Worm (Caenorhabditis elegans): ENCODE measurements around the gene srh-41.

The srh-41 gene

DNA sequence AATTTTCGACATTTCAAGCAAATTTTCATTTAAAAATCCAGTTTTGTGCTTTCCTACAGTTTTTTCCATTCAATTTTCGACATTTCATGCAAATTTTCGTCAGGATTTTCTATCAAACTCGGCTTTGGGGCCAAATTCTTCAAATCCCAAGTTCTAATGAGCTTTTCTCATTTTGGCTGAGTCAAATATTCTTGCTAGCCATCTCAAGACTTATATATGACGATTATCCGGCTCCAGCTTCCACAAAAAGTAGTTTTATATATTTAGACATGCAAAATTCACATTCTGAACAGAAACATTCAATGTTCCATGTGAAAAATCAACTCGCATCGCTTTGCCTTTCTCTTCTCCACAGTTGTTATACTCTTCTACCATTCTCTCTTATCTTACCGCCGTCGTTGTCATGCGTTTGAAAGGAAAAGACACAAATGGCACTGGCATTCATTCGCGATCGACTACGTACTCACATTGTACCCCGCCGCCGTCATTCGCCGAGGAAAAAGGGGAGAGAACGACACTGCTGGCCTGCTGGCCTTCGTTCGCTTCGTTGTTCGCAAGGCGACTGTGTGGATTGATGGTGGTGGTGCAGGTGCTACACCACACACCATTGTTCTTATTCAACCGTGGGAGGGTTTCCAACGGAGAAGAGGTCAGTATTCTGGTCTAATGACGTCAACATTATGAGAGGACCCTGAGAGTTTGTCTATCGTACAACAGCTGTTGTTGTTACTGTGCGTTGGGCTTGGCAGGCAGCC, 39.3 kb downstream of the srh-41 start (continued):
- TF ChIP-seq ceh-8 (GFP tag; optimal IDR thresholded peaks at IDR 0.05): no peak
- peak; percentile 26 to 41 for TF ChIP-seq efl-1 (optimal IDR thresholded peaks at IDR 0.05)
- peak; percentile 39 to 95 for TF ChIP-seq efl-1 (GFP tag; optimal IDR thresholded peaks at IDR 0.05 in 1 of 2)
- TF ChIP-seq lin-15B (tag; optimal IDR thresholded peaks at IDR 0.05): no peak
- no peak for TF ChIP-seq nhr-19 (GFP tag; conservative IDR thresholded peaks at IDR 0.05)
- no peak for TF ChIP-seq sox-4 (tag; optimal IDR thresholded peaks at IDR 0.05)
- no peak for TF ChIP-seq nhr-84 (tag; optimal IDR thresholded peaks at IDR 0.05)
- TF ChIP-seq nhr-71 (tag; optimal IDR thresholded peaks at IDR 0.05): peak; percentile 8
- TF ChIP-seq mep-1 (tag; optimal IDR thresholded peaks at IDR 0.05): peak; percentile 54
- TF ChIP-seq lsy-2 (tag; optimal IDR thresholded peaks at IDR 0.05): peak in 1 of 2 experiments; percentile 41
- TF ChIP-seq sptf-1 (tag; optimal IDR thresholded peaks at IDR 0.05): no peak
- no peak for TF ChIP-seq alr-1 (tag; optimal IDR thresholded peaks at IDR 0.05; ENCODE audit: borderline replicate concordance)

- peak in 1 of 2 experiments; percentile 27 for TF ChIP-seq lsy-2 (tag; optimal IDR thresholded peaks at IDR 0.05)
- no peak for TF ChIP-seq ama-1 (optimal IDR thresholded peaks at IDR 0.05)
- no peak for TF ChIP-seq efl-1 (optimal IDR thresholded peaks at IDR 0.05)
- TF ChIP-seq efl-1 (GFP tag; optimal IDR thresholded peaks at IDR 0.05 in 1 of 2): peak in 1 of 2 experiments; percentile 8
Measured at ce11 chrII:14247227-14247626, 40.0 kb downstream of the srh-41 start.

DNA sequence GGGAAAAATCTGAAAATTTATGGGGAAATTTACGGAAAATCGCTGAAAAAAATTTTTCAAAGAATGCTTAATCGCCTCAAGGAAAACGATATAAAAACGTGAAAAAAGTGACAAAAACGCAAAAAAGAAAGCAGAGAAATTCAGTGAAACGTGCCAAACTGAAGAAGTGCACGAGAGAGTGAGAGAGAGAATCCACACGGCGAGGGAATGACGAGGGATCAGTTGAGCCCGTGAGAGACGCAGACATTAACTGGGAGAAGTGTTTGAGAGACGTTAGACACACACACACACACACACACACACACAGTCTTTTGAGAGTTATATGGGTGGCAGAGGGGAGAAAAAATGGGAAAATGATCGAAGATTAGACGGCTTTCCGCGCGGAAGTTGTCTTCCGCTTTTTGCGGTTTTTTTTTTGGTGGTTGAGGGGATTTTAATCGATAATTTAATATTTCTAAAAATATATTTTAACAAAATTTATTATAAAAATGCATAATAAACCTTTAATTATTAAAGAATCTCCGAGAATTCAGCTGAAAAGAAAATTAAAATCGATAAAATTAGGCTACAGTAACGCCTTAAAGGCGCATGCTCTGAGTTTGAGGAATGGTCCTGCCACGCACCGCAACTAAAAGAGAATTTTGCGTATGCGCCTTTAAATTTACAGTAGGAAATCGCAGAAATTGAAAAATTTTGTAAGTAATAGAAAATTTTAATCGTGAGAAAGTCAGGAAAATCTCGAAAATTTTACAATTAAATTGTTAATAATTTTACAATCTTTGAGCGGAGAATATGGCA, 42.5 kb downstream of the srh-41 start:
- TF ChIP-seq skn-1 (tag; optimal IDR thresholded peaks at IDR 0.05) (peak; percentile 31), dpl-1 (GFP tag; optimal IDR thresholded peaks at IDR 0.05) (peak; percentile 60 to 69 (median 63)), lin-14 (GFP tag; optimal IDR thresholded peaks at IDR 0.05) (peak; percentile 85), snpc-4 (tag; optimal IDR thresholded peaks at IDR 0.05) (peak; percentile 50), hpl-2 (GFP tag; optimal IDR thresholded peaks at IDR 0.05) (no peak), nhr-11 (tag; optimal IDR thresholded peaks at IDR 0.05) (no peak), sup-37 (GFP tag; optimal IDR thresholded peaks at IDR 0.05) (no peak), F16B12.6 (tag; optimal IDR thresholded peaks at IDR 0.05) (peak; percentile 41), fkh-8 (tag; optimal IDR thresholded peaks at IDR 0.05) (peak; percentile 58), nhr-19 (GFP tag; conservative IDR thresholded peaks at IDR 0.05) (peak; percentile 29; the same call in 1 of the 2 replicates), unc-98 (GFP tag; IDR thresholded peaks at IDR 0.05) (no peak), ztf-4 (tag; optimal IDR thresholded peaks at IDR 0.05) (no peak), nhr-84 (tag; optimal IDR thresholded peaks at IDR 0.05) (no peak), nhr-28 (tag; optimal IDR thresholded peaks at IDR 0.05) (no peak), unc-62 (GFP tag; optimal IDR thresholded peaks at IDR 0.05) (no peak), irx-1 (tag; optimal IDR thresholded peaks at IDR 0.05) (no peak), pag-3 (tag; optimal IDR thresholded peaks at IDR 0.05; ENCODE audit: borderline replicate concordance, insufficient read depth) (no peak), tlp-1 (tag; optimal IDR thresholded peaks at IDR 0.05) (no peak), ces-1 (GFP tag; optimal IDR thresholded peaks at IDR 0.05) (no peak), C34B4.2 (tag; optimal IDR thresholded peaks at IDR 0.05) (no peak), swsn-7 (tag; optimal IDR thresholded peaks at IDR 0.05) (peak; percentile 56), unc-30 (tag; optimal IDR thresholded peaks at IDR 0.05) (no peak), rnt-1 (tag; optimal IDR thresholded peaks at IDR 0.05) (peak; percentile 48), fos-1 (tag; optimal IDR thresholded peaks at IDR 0.05) (peak; percentile 53), sptf-1 (tag; optimal IDR thresholded peaks at IDR 0.05) (no peak), hlh-17 (GFP tag; optimal IDR thresholded peaks at IDR 0.05; ENCODE audit: borderline replicate concordance) (no peak), alr-1 (tag; optimal IDR thresholded peaks at IDR 0.05; ENCODE audit: borderline replicate concordance) (no peak), aly-2 (tag; optimal IDR thresholded peaks at IDR 0.05) (no peak), dsc-1 (tag; optimal IDR thresholded peaks at IDR 0.05) (peak; percentile 29), fkh-10 (GFP tag; optimal IDR thresholded peaks at IDR 0.05) (peak; percentile 23), nhr-71 (tag; optimal IDR thresholded peaks at IDR 0.05) (peak; percentile 80), mdl-1 (tag; optimal IDR thresholded peaks at IDR 0.05) (peak in 1 of 2 experiments; percentile 76), aha-1 (tag; optimal IDR thresholded peaks at IDR 0.05) (peak; percentile 53), jun-1 (tag; optimal IDR thresholded peaks at IDR 0.05) (peak; percentile 50), efl-1 (optimal IDR thresholded peaks at IDR 0.05) (peak; percentile 80 to 91), efl-1 (GFP tag; optimal IDR thresholded peaks at IDR 0.05 in 1 of 2) (peak; percentile 66 to 96), isw-1 (GFP tag; IDR thresholded peaks at IDR 0.05) (no peak; the same call in 1 of the 2 replicates), snu-23 (GFP tag; optimal IDR thresholded peaks at IDR 0.05) (peak; percentile 76), nhr-47 (tag; optimal IDR thresholded peaks at IDR 0.05) (peak; percentile 68)

Measured in whole organism, L1 larva.